Worm (Caenorhabditis elegans) whole organism, L4 larva: ENCODE measurements around the gene sox-2.
A peak's percentile ranks its signal among the peaks of the same experiment; 100 is the strongest.

Experiments
- D1046.2 ChIP-seq: fragments of 200-800 bp; sonication (Bioruptor generic); IDR thresholded peaks from 2 replicates; pipeline ENCODE4 v1.3.6; 2022; ENCODE audit warnings: missing genetic modification characterization, missing compliant biosample characterization
- F26F4.8 ChIP-seq: fragments of 200-800 bp; sonication (Bioruptor generic); conservative IDR thresholded peaks from 2 replicates; pipeline ENCODE4 v1.3.6; 2022; ENCODE audit warnings: missing genetic modification characterization, missing compliant biosample characterization
- F49E8.2 ChIP-seq: sonication (generic microtip); optimal IDR thresholded peaks from 2 replicates; lab custom pipeline; 2016; ENCODE audit warnings: missing compliant biosample characterization, mild to moderate bottlenecking, missing genetic modification characterization, borderline replicate concordance
- T20F7.1 ChIP-seq: fragments of 200-800 bp; sonication (Bioruptor generic); optimal IDR thresholded peaks from 2 replicates; lab custom pipeline; 2018; ENCODE audit warnings: mild to moderate bottlenecking, missing genetic modification characterization, missing compliant biosample characterization
- aha-1 ChIP-seq: fragments of 150-350 bp; peaks from one replicate; lab custom pipeline; 2014; ENCODE audit warnings: missing biosample characterization, missing genetic modification characterization
- arid-1 ChIP-seq: fragments of 200-800 bp; sonication (Bioruptor generic); conservative IDR thresholded peaks from 2 replicates; pipeline ENCODE4 v1.3.6; 2022; ENCODE audit warnings: missing genetic modification reagents, missing genetic modification characterization, missing compliant biosample characterization
- attf-4 ChIP-seq: sonication (generic microtip); optimal IDR thresholded peaks from 3 replicates; lab custom pipeline; 2017; ENCODE audit warnings: missing biosample characterization, missing genetic modification characterization
- ceh-28 ChIP-seq: fragments of 150-350 bp; optimal IDR thresholded peaks from 2 replicates; lab custom pipeline; 2014; ENCODE audit warnings: missing biosample characterization, missing genetic modification reagents, missing genetic modification characterization
- ceh-32 ChIP-seq: sonication (generic microtip); optimal IDR thresholded peaks from 2 replicates; lab custom pipeline; 2016; ENCODE audit warnings: mild to moderate bottlenecking, missing genetic modification characterization, missing compliant biosample characterization; ENCODE audit not compliant: poor library complexity
- ces-1 ChIP-seq: fragments of 150-350 bp; sonication (generic microtip); optimal IDR thresholded peaks from 4 replicates; lab custom pipeline; 2014; ENCODE audit warnings: missing biosample characterization, missing genetic modification reagents, missing genetic modification characterization
- cey-2 ChIP-seq: sonication (generic microtip); optimal IDR thresholded peaks from 3 replicates; lab custom pipeline; 2017; ENCODE audit warnings: missing genetic modification characterization, mild to moderate bottlenecking, missing compliant biosample characterization, antibody characterized with exemption, borderline replicate concordance; ENCODE audit not compliant: insufficient read depth
- daf-16 ChIP-seq, 3 experiments: sonication (generic microtip); optimal IDR thresholded peaks; 2 replicates each; lab custom pipeline; 2016 to 2017; ENCODE audit warnings: missing genetic modification characterization in 3 of 3, missing genetic modification reagents in 3 of 3, mild to moderate bottlenecking in 2 of 3, missing compliant biosample characterization in 2 of 3, missing biosample characterization in 1 of 3, moderate library complexity in 1 of 3
- daf-19 ChIP-seq: fragments of 200-800 bp; sonication (Bioruptor generic); conservative IDR thresholded peaks from 2 replicates; pipeline ENCODE4 v1.3.6; 2022; ENCODE audit warnings: missing genetic modification characterization, missing compliant biosample characterization
- dmd-6 ChIP-seq: fragments of 200-800 bp; sonication (Bioruptor generic); IDR thresholded peaks from 2 replicates; pipeline ENCODE4 v1.3.6; 2022; ENCODE audit warnings: missing genetic modification reagents, missing genetic modification characterization, missing compliant biosample characterization
- dpl-1 ChIP-seq: fragments of 150-350 bp; optimal IDR thresholded peaks from 2 replicates; lab custom pipeline; 2014; ENCODE audit warnings: missing biosample characterization, missing genetic modification reagents, missing genetic modification characterization
- egl-27 ChIP-seq: sonication (generic microtip); optimal IDR thresholded peaks from 3 replicates; lab custom pipeline; 2017; ENCODE audit warnings: missing biosample characterization, missing genetic modification reagents, missing genetic modification characterization
- egl-43 ChIP-seq: fragments of 200-800 bp; sonication (Bioruptor generic); IDR thresholded peaks from 2 replicates; pipeline ENCODE4 v1.3.6; 2022; ENCODE audit warnings: missing genetic modification reagents, missing genetic modification characterization, missing compliant biosample characterization
- fkh-10 ChIP-seq: fragments of 150-350 bp; optimal IDR thresholded peaks from 2 replicates; lab custom pipeline; 2014; ENCODE audit warnings: missing biosample characterization, missing genetic modification reagents, missing genetic modification characterization
- hlh-30 ChIP-seq: sonication (generic microtip); optimal IDR thresholded peaks from 2 replicates; lab custom pipeline; 2017; ENCODE audit warnings: antibody characterized with exemption, mild to moderate bottlenecking, missing genetic modification characterization, missing compliant biosample characterization; ENCODE audit not compliant: insufficient read depth
- hmg-1.1 ChIP-seq: fragments of 200-800 bp; sonication (Bioruptor generic); IDR thresholded peaks from 2 replicates; pipeline ENCODE4 v1.3.6; 2022; ENCODE audit warnings: missing genetic modification reagents, missing genetic modification characterization, missing compliant biosample characterization
- lin-1 ChIP-seq: fragments of 200-800 bp; sonication (Bioruptor generic); IDR thresholded peaks from 2 replicates; pipeline ENCODE4 v1.3.6; 2022; ENCODE audit warnings: missing genetic modification reagents, missing genetic modification characterization, missing compliant biosample characterization
- lin-13 ChIP-seq: fragments of 150-350 bp; optimal IDR thresholded peaks from 2 replicates; lab custom pipeline; 2014; ENCODE audit warnings: missing biosample characterization, missing genetic modification reagents, missing genetic modification characterization
- lin-29 ChIP-seq: fragments of 200-800 bp; sonication (Bioruptor generic); IDR thresholded peaks from 2 replicates; pipeline ENCODE4 v1.3.6; 2022; ENCODE audit warnings: missing genetic modification reagents, missing genetic modification characterization, missing compliant biosample characterization
- lin-39 ChIP-seq: fragments of 150-350 bp; optimal IDR thresholded peaks from 2 replicates; lab custom pipeline; 2014; ENCODE audit warnings: missing biosample characterization, missing genetic modification reagents, missing genetic modification characterization
- lir-3 ChIP-seq: sonication (generic microtip); optimal IDR thresholded peaks from 2 replicates; lab custom pipeline; 2016; ENCODE audit warnings: mild to moderate bottlenecking, missing genetic modification characterization, missing compliant biosample characterization
- mdl-1 ChIP-seq, 2 experiments: fragments of 150-350 bp in 1 of 2; sonication (generic microtip) in 1 of 2; optimal IDR thresholded peaks; 2 replicates each; lab custom pipeline; 2014 to 2017; ENCODE audit warnings: missing biosample characterization in 2 of 2, missing genetic modification characterization in 2 of 2
- mdt-29 ChIP-seq: fragments of 200-800 bp; sonication (Bioruptor generic); IDR thresholded peaks from 2 replicates; pipeline ENCODE4 v1.3.6; 2022; ENCODE audit warnings: missing genetic modification reagents, missing genetic modification characterization, missing compliant biosample characterization
- nhr-10 ChIP-seq: fragments of 150-350 bp; optimal IDR thresholded peaks from 2 replicates; lab custom pipeline; 2014; ENCODE audit warnings: missing biosample characterization, missing genetic modification characterization
- nhr-102 ChIP-seq: sonication (generic microtip); optimal IDR thresholded peaks from 2 replicates; lab custom pipeline; 2016; ENCODE audit warnings: mild to moderate bottlenecking, missing genetic modification characterization, moderate library complexity, missing compliant biosample characterization
- nhr-11 ChIP-seq: fragments of 150-350 bp; optimal IDR thresholded peaks from 2 replicates; lab custom pipeline; 2014; ENCODE audit warnings: missing biosample characterization, missing genetic modification characterization
- nhr-237 ChIP-seq: sonication (generic microtip); optimal IDR thresholded peaks from 2 replicates; lab custom pipeline; 2017; ENCODE audit warnings: missing biosample characterization, missing genetic modification characterization
- nhr-25 ChIP-seq: sonication (generic microtip); optimal IDR thresholded peaks from 2 replicates; lab custom pipeline; 2017; ENCODE audit warnings: missing genetic modification characterization, mild to moderate bottlenecking, missing compliant biosample characterization, antibody characterized with exemption, moderate library complexity, borderline replicate concordance; ENCODE audit not compliant: insufficient read depth
- nhr-28 ChIP-seq: fragments of 150-350 bp; optimal IDR thresholded peaks from 2 replicates; lab custom pipeline; 2014; ENCODE audit warnings: missing biosample characterization, missing genetic modification characterization
- nhr-42 ChIP-seq: fragments of 200-800 bp; sonication (Bioruptor generic); IDR thresholded peaks from 2 replicates; pipeline ENCODE4 v1.3.6; 2022; ENCODE audit warnings: missing genetic modification characterization, missing compliant biosample characterization
- nhr-48 ChIP-seq: sonication (generic microtip); optimal IDR thresholded peaks from 2 replicates; lab custom pipeline; 2016; ENCODE audit warnings: mild to moderate bottlenecking, missing genetic modification characterization, missing compliant biosample characterization
- nhr-6 ChIP-seq: fragments of 150-350 bp; optimal IDR thresholded peaks from 2 replicates; lab custom pipeline; 2014; ENCODE audit warnings: missing biosample characterization, missing genetic modification characterization
- nhr-76 ChIP-seq: fragments of 150-350 bp; optimal IDR thresholded peaks from 2 replicates; lab custom pipeline; 2014; ENCODE audit warnings: missing biosample characterization, missing genetic modification characterization
- pha-4 ChIP-seq, 2 experiments: fragments of 150-350 bp in 1 of 2; fragments of 200-800 bp in 1 of 2; sonication (Bioruptor generic) in 1 of 2; IDR thresholded peaks in 1 of 2; optimal IDR thresholded peaks in 1 of 2; 2 replicates each; pipeline versions ENCODE4 v1.3.6 to Lab custom; 2014 to 2022; ENCODE audit warnings: missing genetic modification characterization in 2 of 2, missing genetic modification reagents in 2 of 2, missing biosample characterization in 1 of 2, missing compliant biosample characterization in 1 of 2
- pqm-1 ChIP-seq: sonication (generic microtip); optimal IDR thresholded peaks from 2 replicates; lab custom pipeline; 2017; ENCODE audit warnings: missing biosample characterization, missing genetic modification characterization
- sdz-12 ChIP-seq: fragments of 200-800 bp; sonication (Bioruptor generic); optimal IDR thresholded peaks from 2 replicates; lab custom pipeline; 2018; ENCODE audit warnings: mild to moderate bottlenecking, missing genetic modification characterization, missing compliant biosample characterization
- set-16 ChIP-seq: fragments of 200-800 bp; sonication (Bioruptor generic); IDR thresholded peaks from 2 replicates; pipeline ENCODE4 v1.3.6; 2022; ENCODE audit warnings: missing genetic modification reagents, missing genetic modification characterization, missing compliant biosample characterization
- snpc-1.2 ChIP-seq: fragments of 200-800 bp; sonication (Bioruptor generic); IDR thresholded peaks from 2 replicates; pipeline ENCODE4 v1.3.6; 2022; ENCODE audit warnings: missing genetic modification reagents, missing genetic modification characterization, missing compliant biosample characterization
- tag-97 ChIP-seq: fragments of 200-800 bp; sonication (Bioruptor generic); IDR thresholded peaks from 2 replicates; pipeline ENCODE4 v1.3.6; 2022; ENCODE audit warnings: missing genetic modification characterization, missing compliant biosample characterization
- tra-1 ChIP-seq: fragments of 200-800 bp; sonication (Bioruptor generic); IDR thresholded peaks from 2 replicates; pipeline ENCODE4 v1.3.6; 2022; ENCODE audit warnings: missing genetic modification reagents, missing genetic modification characterization, missing compliant biosample characterization
- unc-62 ChIP-seq, 3 experiments: fragments of 150-350 bp in 1 of 3; sonication (generic microtip); optimal IDR thresholded peaks in 2 of 3; peaks in 1 of 3; 1 replicate in 1 of 3; 2 replicates in 2 of 3; lab custom pipeline; 2014 to 2017; ENCODE audit warnings: missing biosample characterization in 3 of 3, missing genetic modification characterization in 3 of 3, missing genetic modification reagents in 3 of 3, missing genotype in 1 of 3
- vab-7 ChIP-seq: fragments of 200-800 bp; sonication (Bioruptor generic); IDR thresholded peaks from 2 replicates; pipeline ENCODE4 v1.3.6; 2022; ENCODE audit warnings: missing genetic modification reagents, missing genetic modification characterization, missing compliant biosample characterization
- ztf-11 ChIP-seq: fragments of 150-350 bp; optimal IDR thresholded peaks from 2 replicates; lab custom pipeline; 2014; ENCODE audit warnings: missing biosample characterization, missing genetic modification characterization

The sox-2 gene

ce11 chrX:7502807-7503206, 39.3 kb upstream of the sox-2 start, which contains the start of gene F48E3.6:
F48E3.6 (minus strand) TSS chrX:7502907.
- TF ChIP-seq egl-43 (GFP tag; lab: Robert Waterston, UW) (no peak), hmg-1.1 (no peak), nhr-76 (tag; lab: Kevin White, UChicago) (no peak), D1046.2 (GFP tag; lab: Robert Waterston, UW) (no peak), lin-39 (tag; lab: Kevin White, UChicago) (no peak), ceh-28 (tag; lab: Kevin White, UChicago) (no peak), mdl-1 (tag; optimal IDR thresholded peaks at IDR 0.05; lab: Kevin White, UChicago) (no peak)

DNA sequence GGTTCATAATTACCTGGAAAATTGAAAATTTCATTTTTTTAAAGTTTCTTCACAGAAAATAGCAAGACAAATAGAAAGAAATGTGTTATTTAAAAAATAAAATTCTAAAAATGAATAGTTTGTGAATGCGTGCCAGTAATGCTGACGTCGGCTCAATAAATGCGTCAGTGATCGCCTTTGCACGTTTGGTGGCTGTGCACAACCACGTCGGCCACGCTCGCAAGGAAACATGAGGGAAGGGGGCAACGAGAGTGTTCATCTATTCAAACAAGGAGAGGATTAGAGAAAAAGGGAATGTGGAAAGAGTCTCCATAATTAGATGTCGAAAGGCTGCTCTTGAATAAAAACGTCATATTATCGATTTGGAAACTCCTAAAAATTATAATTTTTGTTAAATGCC, 37.4 kb upstream of the sox-2 start, which contains the start of gene uggt-1:
uggt-1 (minus strand) TSS at position 13 of the 400 bp plus-strand sequence.
- TF ChIP-seq nhr-25 (tag; lab: Kevin White, UChicago) (peak; percentile 38), T20F7.1 (GFP tag; lab: Kevin White, UChicago) (peak; percentile 85), mdt-29 (no peak), tag-97 (GFP tag; lab: Robert Waterston, UW) (no peak), nhr-28 (tag; lab: Kevin White, UChicago) (peak; percentile 85), ces-1 (GFP tag; lab: Kevin White, UChicago) (peak; percentile 48), lin-1 (GFP tag; lab: Robert Waterston, UW) (peak; percentile 76), F49E8.2 (tag; lab: Kevin White, UChicago) (no peak), daf-16 (GFP tag; optimal IDR thresholded peaks at IDR 0.05; lab: Kevin White, UChicago) (no peak), daf-16 (tag; optimal IDR thresholded peaks at IDR 0.05; lab: Kevin White, UChicago) (peak; percentile 82), attf-4 (tag; lab: Kevin White, UChicago) (no peak), nhr-237 (tag; lab: Kevin White, UChicago) (no peak), nhr-11 (tag; lab: Kevin White, UChicago) (peak; percentile 88), nhr-42 (GFP tag; lab: Robert Waterston, UW) (0 out of 2 replicates have a peak, but pooled peaks have one; percentile 75), ceh-32 (peak; percentile 69), sdz-12 (GFP tag; lab: Kevin White, UChicago) (no peak), pqm-1 (peak; percentile 73), dmd-6 (GFP tag; lab: Robert Waterston, UW) (peak; percentile 88), unc-62 (GFP tag; optimal IDR thresholded peaks at IDR 0.05 in 1 of 2; lab: Kevin White, UChicago) (peak in 1 of 2 experiments; percentile 98), unc-62 (tag; optimal IDR thresholded peaks at IDR 0.05; lab: Kevin White, UChicago) (no peak), arid-1 (GFP tag; lab: Robert Waterston, UW) (peak; percentile 79), nhr-6 (tag; lab: Kevin White, UChicago) (peak; percentile 94), dpl-1 (GFP tag; lab: Kevin White, UChicago) (peak; percentile 83), nhr-102 (tag; lab: Kevin White, UChicago) (peak; percentile 86), set-16 (GFP tag; lab: Robert Waterston, UW) (no peak), nhr-10 (tag; lab: Kevin White, UChicago) (peak; percentile 19), cey-2 (tag; lab: Kevin White, UChicago) (no peak), pha-4 (GFP tag; IDR thresholded peaks at IDR 0.05; lab: Robert Waterston, UW) (peak; percentile 69; the same call in 1 of the 2 replicates), pha-4 (tag; optimal IDR thresholded peaks at IDR 0.05; lab: Kevin White, UChicago) (no peak), lin-13 (GFP tag; lab: Kevin White, UChicago) (peak; percentile 84), vab-7 (peak; percentile 72), snpc-1.2 (GFP tag; lab: Robert Waterston, UW) (no peak), F26F4.8 (no peak), ztf-11 (no peak), fkh-10 (GFP tag; lab: Kevin White, UChicago) (peak; percentile 91), lir-3 (tag; lab: Kevin White, UChicago) (no peak), daf-19 (GFP tag; lab: Robert Waterston, UW) (peak; percentile 87), hlh-30 (peak; percentile 92), aha-1 (tag; lab: Kevin White, UChicago) (peak; percentile 94), nhr-48 (peak; percentile 82), tra-1 (GFP tag; lab: Robert Waterston, UW) (0 out of 2 replicates have a peak, but pooled peaks have one; percentile 69), lin-29 (GFP tag; lab: Robert Waterston, UW) (no peak), egl-27 (tag; lab: Kevin White, UChicago) (no peak)
